Fruit fly (Drosophila melanogaster) whole organism, embryonic: Measurements from ENCODE around the gene Cul5.

Experiments used
- Adf1 ChIP-seq: fragments of 200-800 bp; sonication (Bioruptor generic); IDR thresholded peaks from 2 replicates; pipeline ENCODE4 v1.3.6; 2022; ENCODE audit warnings: missing biosample characterization, missing genetic modification characterization
- Antp ChIP-seq: fragments of 200-800 bp; sonication (Bioruptor generic); optimal IDR thresholded peaks from 3 replicates; lab custom pipeline; 2016; ENCODE audit warnings: missing biosample characterization, missing genetic modification characterization
- B-H2 ChIP-seq: fragments of 200-800 bp; sonication (Bioruptor generic); optimal IDR thresholded peaks from 2 replicates; lab custom pipeline; 2018; ENCODE audit warnings: missing biosample characterization, mild to moderate bottlenecking, missing genetic modification characterization
- CG14050 ChIP-seq: fragments of 200-800 bp; sonication (Bioruptor generic); IDR thresholded peaks from 3 replicates; pipeline ENCODE4 v1.3.6; 2022; ENCODE audit warnings: missing biosample characterization, missing genetic modification characterization
- CG15269 ChIP-seq: fragments of 200-800 bp; sonication (Bioruptor generic); optimal IDR thresholded peaks from 2 replicates; lab custom pipeline; 2018; ENCODE audit warnings: missing biosample characterization, mild to moderate bottlenecking, missing genetic modification characterization, moderate library complexity
- CG1603 ChIP-seq: fragments of 200-800 bp; sonication (Bioruptor generic); optimal IDR thresholded peaks from 2 replicates; lab custom pipeline; 2019; ENCODE audit warnings: missing biosample characterization, mild to moderate bottlenecking, missing genetic modification characterization, moderate library complexity
- CG17912 ChIP-seq: fragments of 200-800 bp; sonication (Bioruptor generic); optimal IDR thresholded peaks from 2 replicates; lab custom pipeline; 2018; ENCODE audit warnings: missing biosample characterization, mild to moderate bottlenecking, missing genetic modification characterization
- CG18476 ChIP-seq: fragments of 200-800 bp; sonication (Bioruptor generic); optimal IDR thresholded peaks from 2 replicates; lab custom pipeline; 2016; ENCODE audit warnings: missing biosample characterization, mild to moderate bottlenecking, missing genetic modification characterization
- CG30020 ChIP-seq: fragments of 200-800 bp; optimal IDR thresholded peaks from 2 replicates; lab custom pipeline; 2019; ENCODE audit warnings: missing biosample characterization, mild to moderate bottlenecking, missing genetic modification characterization, moderate library complexity
- CG30431 ChIP-seq: fragments of 200-800 bp; sonication (Bioruptor generic); optimal IDR thresholded peaks from 2 replicates; lab custom pipeline; 2017; ENCODE audit warnings: missing biosample characterization, missing genetic modification characterization
- CG3065 ChIP-seq: fragments of 200-800 bp; sonication (Bioruptor generic); optimal IDR thresholded peaks from 2 replicates; lab custom pipeline; 2016; ENCODE audit warnings: missing biosample characterization, missing genetic modification characterization
- CG32772 ChIP-seq: fragments of 200-800 bp; sonication (Bioruptor generic); IDR thresholded peaks from 2 replicates; pipeline ENCODE4 v1.3.6; 2022; ENCODE audit warnings: missing biosample characterization, missing genetic modification characterization
- CG3281 ChIP-seq: fragments of 200-800 bp; sonication (Bioruptor generic); optimal IDR thresholded peaks from 3 replicates; lab custom pipeline; 2017; ENCODE audit warnings: missing biosample characterization, mild to moderate bottlenecking, missing genetic modification characterization
- CG3407 ChIP-seq: fragments of 200-800 bp; sonication (Bioruptor generic); optimal IDR thresholded peaks from 2 replicates; lab custom pipeline; 2018; ENCODE audit warnings: missing biosample characterization, mild to moderate bottlenecking, missing genetic modification characterization
- CG34422 ChIP-seq: fragments of 200-800 bp; sonication (Bioruptor generic); IDR thresholded peaks from 3 replicates; pipeline ENCODE4 v1.3.6; 2022; ENCODE audit warnings: missing biosample characterization, missing genetic modification characterization
- CG3847 ChIP-seq: fragments of 200-800 bp; sonication (Bioruptor generic); IDR thresholded peaks from 2 replicates; pipeline ENCODE4 v1.3.6; 2022; ENCODE audit warnings: missing biosample characterization, missing genetic modification characterization
- CG6254 ChIP-seq: fragments of 200-800 bp; sonication (Bioruptor generic); optimal IDR thresholded peaks from 3 replicates; lab custom pipeline; 2017; ENCODE audit warnings: mild to moderate bottlenecking, missing biosample characterization, missing genetic modification reagents, missing genetic modification characterization
- CG7987 ChIP-seq: fragments of 200-800 bp; sonication (Bioruptor generic); optimal IDR thresholded peaks from 2 replicates; lab custom pipeline; 2018; ENCODE audit warnings: missing biosample characterization, mild to moderate bottlenecking, missing genetic modification characterization, moderate library complexity
- CG8359 ChIP-seq: fragments of 200-800 bp; sonication (Bioruptor generic); optimal IDR thresholded peaks from 2 replicates; lab custom pipeline; 2017; ENCODE audit warnings: missing biosample characterization, mild to moderate bottlenecking, missing genetic modification characterization, borderline replicate concordance
- CG8924 ChIP-seq: fragments of 200-800 bp; optimal IDR thresholded peaks from 3 replicates; lab custom pipeline; 2019; ENCODE audit warnings: missing biosample characterization, mild to moderate bottlenecking, missing genetic modification characterization, moderate library complexity
- D ChIP-seq, 2 experiments: fragments of 200-800 bp in 1 of 2; fragments of >200 bp in 1 of 2; sonication (Bioruptor generic) in 1 of 2; optimal IDR thresholded peaks; 2 replicates in 1 of 2; 3 replicates in 1 of 2; lab custom pipeline; 2017; ENCODE audit warnings: mild to moderate bottlenecking in 1 of 2, missing biosample characterization in 1 of 2, missing genetic modification characterization in 1 of 2, missing genetic modification reagents in 1 of 2
- Dll ChIP-seq: fragments of 200-800 bp; sonication (Bioruptor generic); IDR thresholded peaks from 4 replicates; pipeline ENCODE4 v1.3.6; 2022; ENCODE audit warnings: missing biosample characterization, missing genetic modification characterization; ENCODE audit not compliant: partially characterized antibody
- Doc2 ChIP-seq: fragments of 200-800 bp; sonication (Bioruptor generic); IDR thresholded peaks from 2 replicates; pipeline ENCODE4 v1.3.6; 2022; ENCODE audit warnings: missing biosample characterization, missing genetic modification characterization
- Eip74EF ChIP-seq, 2 experiments: fragments of 200-800 bp in 1 of 2; fragments of >200 bp in 1 of 2; sonication (Bioruptor generic) in 1 of 2; optimal IDR thresholded peaks; 2 replicates each; lab custom pipeline; 2017 to 2019; ENCODE audit warnings: missing biosample characterization in 2 of 2, missing genetic modification characterization in 2 of 2, mild to moderate bottlenecking in 1 of 2, moderate library complexity in 1 of 2
- HHEX ChIP-seq: fragments of 200-800 bp; sonication (Bioruptor generic); optimal IDR thresholded peaks from 3 replicates; lab custom pipeline; 2017; ENCODE audit warnings: missing biosample characterization, mild to moderate bottlenecking, missing genetic modification characterization, missing genetic modification reagents
- HLH54F ChIP-seq: fragments of 200-800 bp; sonication (Bioruptor generic); optimal IDR thresholded peaks from 3 replicates; lab custom pipeline; 2016; ENCODE audit warnings: missing biosample characterization, missing genetic modification characterization
- Kr ChIP-seq: fragments of 200-800 bp; sonication (Bioruptor generic); optimal IDR thresholded peaks from 2 replicates; lab custom pipeline; 2017; ENCODE audit warnings: missing biosample characterization, mild to moderate bottlenecking, missing genetic modification characterization
- Meics ChIP-seq: fragments of 200-800 bp; sonication (Bioruptor generic); optimal IDR thresholded peaks from 2 replicates; lab custom pipeline; 2017; ENCODE audit warnings: missing biosample characterization, mild to moderate bottlenecking, missing genetic modification characterization
- Myb ChIP-seq: fragments of 200-800 bp; sonication (Bioruptor generic); optimal IDR thresholded peaks from 2 replicates; lab custom pipeline; 2016; ENCODE audit warnings: missing biosample characterization, missing genetic modification characterization
- Sry-δ ChIP-seq: fragments of 200-800 bp; sonication (Bioruptor generic); optimal IDR thresholded peaks from 2 replicates; lab custom pipeline; 2016; ENCODE audit warnings: missing biosample characterization, missing genetic modification characterization
- amos ChIP-seq: fragments of 200-800 bp; sonication (Bioruptor generic); IDR thresholded peaks from 2 replicates; pipeline ENCODE4 v1.3.6; 2022; ENCODE audit warnings: missing biosample characterization, missing genetic modification characterization; ENCODE audit not compliant: partially characterized antibody
- corto ChIP-seq: fragments of 200-800 bp; sonication (Bioruptor generic); optimal IDR thresholded peaks from 2 replicates; lab custom pipeline; 2016; ENCODE audit warnings: missing biosample characterization, mild to moderate bottlenecking, missing genetic modification characterization, moderate library complexity
- crol ChIP-seq: fragments of 200-800 bp; sonication (Bioruptor generic); IDR thresholded peaks from 2 replicates; pipeline ENCODE4 v1.3.6; 2022; ENCODE audit warnings: missing biosample characterization, missing genetic modification characterization
- fd3F ChIP-seq: fragments of 200-800 bp; sonication (Bioruptor generic); optimal IDR thresholded peaks from 2 replicates; lab custom pipeline; 2018; ENCODE audit warnings: missing biosample characterization, mild to moderate bottlenecking, missing genetic modification characterization, moderate library complexity
- fu2 ChIP-seq: fragments of 200-800 bp; sonication (Bioruptor generic); optimal IDR thresholded peaks from 2 replicates; lab custom pipeline; 2016; ENCODE audit warnings: missing biosample characterization, missing genetic modification characterization
- gcm ChIP-seq: fragments of 200-800 bp; sonication (Bioruptor generic); optimal IDR thresholded peaks from 2 replicates; lab custom pipeline; 2019; ENCODE audit warnings: missing biosample characterization, mild to moderate bottlenecking, missing genetic modification characterization, moderate library complexity
- gfzf ChIP-seq: fragments of 200-800 bp; sonication (Bioruptor generic); optimal IDR thresholded peaks from 2 replicates; lab custom pipeline; 2016; ENCODE audit warnings: missing biosample characterization, mild to moderate bottlenecking, missing genetic modification characterization, moderate library complexity
- gsb ChIP-seq: fragments of 200-800 bp; sonication (Bioruptor generic); IDR thresholded peaks from 2 replicates; pipeline ENCODE4 v1.3.6; 2022; ENCODE audit warnings: missing biosample characterization, missing genetic modification characterization
- ind ChIP-seq: fragments of 200-800 bp; sonication (Bioruptor generic); optimal IDR thresholded peaks from 3 replicates; lab custom pipeline; 2016; ENCODE audit warnings: missing biosample characterization, missing genetic modification characterization
- lbe ChIP-seq: fragments of 200-800 bp; sonication (Bioruptor generic); optimal IDR thresholded peaks from 2 replicates; lab custom pipeline; 2016; ENCODE audit warnings: missing biosample characterization, mild to moderate bottlenecking, missing genetic modification characterization
- lmd ChIP-seq: fragments of 200-800 bp; sonication (Bioruptor generic); IDR thresholded peaks from 2 replicates; pipeline ENCODE4 v1.3.6; 2022; ENCODE audit warnings: missing biosample characterization, missing genetic modification characterization
- odd ChIP-seq: fragments of 200-800 bp; sonication (Bioruptor generic); optimal IDR thresholded peaks from 2 replicates; lab custom pipeline; 2017; ENCODE audit warnings: missing biosample characterization, mild to moderate bottlenecking, missing genetic modification characterization
- pb ChIP-seq: fragments of 200-800 bp; sonication (Bioruptor generic); optimal IDR thresholded peaks from 3 replicates; lab custom pipeline; 2016; ENCODE audit warnings: missing biosample characterization, missing genetic modification characterization
- ranshi ChIP-seq: fragments of 200-800 bp; sonication (Bioruptor generic); IDR thresholded peaks from 2 replicates; pipeline ENCODE4 v1.3.6; 2022; ENCODE audit warnings: missing biosample characterization, missing genetic modification characterization
- scrt ChIP-seq: fragments of 200-800 bp; sonication (Bioruptor generic); optimal IDR thresholded peaks from 2 replicates; lab custom pipeline; 2018; ENCODE audit warnings: missing biosample characterization, mild to moderate bottlenecking, missing genetic modification characterization, moderate library complexity
- sqz ChIP-seq: fragments of 200-800 bp; sonication (Bioruptor generic); optimal IDR thresholded peaks from 3 replicates; lab custom pipeline; 2018; ENCODE audit warnings: missing biosample characterization, mild to moderate bottlenecking, missing genetic modification characterization
- tgo ChIP-seq: fragments of 200-800 bp; sonication (Bioruptor generic); IDR thresholded peaks from 3 replicates; pipeline ENCODE4 v1.3.6; 2022; ENCODE audit warnings: missing biosample characterization, missing genetic modification characterization
- toy ChIP-seq: fragments of 200-800 bp; sonication (Bioruptor generic); IDR thresholded peaks from 2 replicates; pipeline ENCODE4 v1.3.6; 2022; ENCODE audit warnings: missing biosample characterization, missing genetic modification characterization
- trh ChIP-seq: fragments of 200-800 bp; sonication (Bioruptor generic); optimal IDR thresholded peaks from 2 replicates; lab custom pipeline; 2016; ENCODE audit warnings: missing biosample characterization, missing genetic modification characterization

Gene Cul5

DNA sequence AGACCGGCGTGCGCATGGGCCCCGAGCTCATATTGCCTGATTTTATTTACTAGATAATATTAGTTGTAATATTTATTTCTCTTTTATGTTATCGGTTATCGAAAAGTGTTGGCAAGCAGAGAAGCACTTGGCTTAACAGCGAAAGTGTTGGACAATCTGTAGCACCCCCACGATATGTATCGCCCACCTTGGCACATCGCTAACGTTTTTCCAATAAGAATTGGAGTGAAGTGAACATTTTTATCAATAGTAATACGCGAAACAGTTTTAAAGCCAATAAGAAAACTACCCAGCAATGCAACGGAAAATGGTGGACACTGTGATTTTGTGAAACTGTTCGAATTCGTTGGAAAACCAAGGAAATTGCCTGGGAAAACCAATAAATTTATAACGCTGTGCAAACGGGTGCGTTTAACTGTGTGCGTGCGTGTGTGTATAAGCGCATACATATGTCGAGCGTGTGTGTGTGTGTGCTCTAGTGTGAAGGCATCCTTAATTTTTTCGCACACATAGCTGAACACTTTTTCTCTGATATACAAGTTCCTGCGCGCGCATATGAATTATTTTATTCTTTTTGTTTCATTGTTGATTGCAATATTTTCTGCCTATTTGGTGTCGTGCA, 23.7 kb downstream of the Cul5 start, which contains the start of the genes Slu7 and Pkc98E (continued):
- TF ChIP-seq sqz (no peak), D (optimal IDR thresholded peaks at IDR 0.05; lab: Kevin White, UChicago) (no peak), D (GFP tag; optimal IDR thresholded peaks at IDR 0.05; lab: Kevin White, UChicago) (no peak), lmd (peak; percentile 63; the same call in 1 of the 2 replicates), gsb (no peak), CG15269 (tag; lab: Kevin White, UChicago) (peak; percentile 46), crol (GFP tag; lab: Robert Waterston, UW) (no peak), CG30431 (GFP tag; lab: Kevin White, UChicago) (peak; percentile 16), CG34422 (peak; percentile 77; the same call in 2 of the 3 replicates), Meics (GFP tag; lab: Kevin White, UChicago) (peak; percentile 21), trh (GFP tag; lab: Kevin White, UChicago) (peak; percentile 23), gfzf (GFP tag; lab: Kevin White, UChicago) (no peak), CG6254 (GFP tag; lab: Kevin White, UChicago) (no peak), CG7987 (GFP tag; lab: Kevin White, UChicago) (peak; percentile 75), tgo (GFP tag; lab: Robert Waterston, UW) (peak; percentile 31; the same call in 1 of the 3 replicates), CG14050 (peak; percentile 25; the same call in 1 of the 3 replicates), CG32772 (GFP tag; lab: Robert Waterston, UW) (0 out of 2 replicates have a peak, but pooled peaks have one; percentile 11), CG17912 (GFP tag; lab: Kevin White, UChicago) (peak; percentile 19), CG3847 (peak; percentile 92), pb (GFP tag; lab: Kevin White, UChicago) (peak; percentile 46), Dll (GFP tag; lab: Robert Waterston, UW) (peak; percentile 80), CG8924 (peak; percentile 46), corto (GFP tag; lab: Kevin White, UChicago) (no peak), Myb (peak; percentile 43), HHEX (GFP tag; lab: Kevin White, UChicago) (peak; percentile 4), Kr (no peak), Adf1 (GFP tag; lab: Robert Waterston, UW) (peak; percentile 34; the same call in 1 of the 2 replicates), CG8359 (no peak), CG30020 (tag; lab: Kevin White, UChicago) (peak; percentile 10), Eip74EF (GFP tag; optimal IDR thresholded peaks at IDR 0.05; lab: Kevin White, UChicago) (no peak), amos (GFP tag; lab: Robert Waterston, UW) (peak; percentile 94), CG1603 (tag; lab: Kevin White, UChicago) (peak; percentile 73), B-H2 (peak; percentile 80), lbe (GFP tag; lab: Kevin White, UChicago) (peak; percentile 80)

DNA sequence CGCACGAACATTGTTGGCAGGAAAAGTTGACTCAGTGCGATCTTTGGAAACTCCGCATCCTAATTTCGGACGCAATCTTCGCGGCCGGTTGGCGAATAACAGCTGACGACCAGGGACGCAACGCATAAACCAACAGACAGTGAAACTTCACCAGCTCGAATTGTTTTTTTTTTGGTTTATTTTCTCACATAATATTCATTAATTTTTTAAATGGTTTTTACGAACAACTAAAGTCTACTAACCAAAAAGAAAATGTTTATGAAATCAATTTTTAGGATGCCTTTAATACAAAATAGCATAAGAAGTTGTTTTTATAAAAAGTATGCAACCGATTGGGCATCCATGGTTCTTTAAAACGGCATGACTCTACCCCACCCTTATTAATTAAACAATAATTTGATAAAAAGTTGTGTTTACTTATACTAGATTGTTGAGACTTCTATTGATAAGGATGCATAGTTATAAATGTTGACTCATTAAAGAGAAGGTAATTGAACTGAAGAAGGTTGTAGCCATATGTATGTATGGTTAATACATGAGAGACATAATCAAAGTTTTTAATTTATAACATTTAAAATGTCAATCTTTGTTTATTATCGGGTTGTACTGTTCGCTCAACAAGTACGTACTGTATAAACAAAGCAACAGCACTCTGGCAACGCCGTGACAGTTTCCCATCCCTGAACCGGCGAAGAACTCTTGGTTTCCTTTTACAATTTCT, 28.7 kb downstream of the Cul5 start, which contains the start of the genes beta4GalNAcTB and Cpsf100:
TSS of gene beta4GalNAcTB (minus strand) at position 100 of the 721 bp plus-strand sequence.
TSS of gene Cpsf100 (plus strand) at position 665 of the 721 bp plus-strand sequence.
- TF ChIP-seq gcm (GFP tag; lab: Kevin White, UChicago) (no peak), odd (GFP tag; lab: Kevin White, UChicago) (no peak), CG3407 (peak; percentile 50), ranshi (GFP tag; lab: Robert Waterston, UW) (peak; percentile 56; the same call in 1 of the 2 replicates), toy (no peak), HLH54F (GFP tag; lab: Kevin White, UChicago) (peak; percentile 68), scrt (GFP tag; lab: Kevin White, UChicago) (peak; percentile 44), ind (GFP tag; lab: Kevin White, UChicago) (peak; percentile 84), fu2 (GFP tag; lab: Kevin White, UChicago) (peak; percentile 65), Sry-δ (peak; percentile 8), fd3F (GFP tag; lab: Kevin White, UChicago) (peak; percentile 52), Doc2 (no peak), Antp (peak; percentile 52), CG18476 (GFP tag; lab: Kevin White, UChicago) (peak; percentile 78), CG3065 (GFP tag; lab: Kevin White, UChicago) (peak; percentile 8), CG3281 (GFP tag; lab: Kevin White, UChicago) (peak; percentile 64)
